Worm (Caenorhabditis elegans) whole organism, young adult: ENCODE data around the gene chil-24.

Experiments
- cebp-1 ChIP-seq, 2 experiments: fragments of 200-800 bp in 1 of 2; sonication (Bioruptor generic) in 1 of 2; sonication (generic microtip) in 1 of 2; IDR thresholded peaks in 1 of 2; optimal IDR thresholded peaks in 1 of 2; 2 replicates each; pipeline versions ENCODE4 v1.3.6 to Lab custom; 2017 to 2022; ENCODE audit warnings: missing compliant biosample characterization in 2 of 2, missing genetic modification characterization in 2 of 2, mild to moderate bottlenecking in 1 of 2, missing genetic modification reagents in 1 of 2, moderate library complexity in 1 of 2
- ets-4 ChIP-seq: fragments of 200-800 bp; sonication (Bioruptor generic); optimal IDR thresholded peaks from 2 replicates; lab custom pipeline; 2018; ENCODE audit warnings: mild to moderate bottlenecking, missing genetic modification characterization, missing compliant biosample characterization
- nfya-2 ChIP-seq: fragments of 200-800 bp; sonication (Bioruptor generic); IDR thresholded peaks from 2 replicates; pipeline ENCODE4 v1.3.6; 2022; ENCODE audit warnings: missing genetic modification reagents, missing genetic modification characterization, missing compliant biosample characterization
- tbp1 ChIP-seq: fragments of 200-800 bp; sonication (Bioruptor generic); optimal IDR thresholded peaks from 2 replicates; lab custom pipeline; 2018; ENCODE audit warnings: mild to moderate bottlenecking, missing genetic modification characterization, missing compliant biosample characterization

DNA sequence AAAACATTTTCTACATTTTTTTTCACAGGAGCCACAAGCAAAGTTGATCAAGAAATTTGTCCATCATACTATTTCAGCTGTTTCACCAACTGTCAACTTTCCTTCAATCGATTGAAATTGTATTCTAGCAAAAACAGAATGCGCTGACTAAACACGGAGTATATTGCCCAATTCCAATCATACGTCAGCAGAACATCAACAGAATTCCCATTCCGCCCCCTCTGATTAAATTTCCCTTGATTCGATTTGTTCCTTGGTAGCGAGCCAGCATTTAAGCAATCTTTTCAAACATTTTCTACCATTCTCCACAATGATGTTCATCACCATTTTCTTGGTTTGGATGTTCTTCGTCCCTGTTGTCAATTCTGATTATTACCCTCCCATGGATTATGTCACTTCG lies 16.9 kb downstream of the chil-24 start, which contains the start of gene T10D4.15:
- TF ChIP-seq tbp1 (GFP tag; lab: Kevin White, UChicago) (no peak), ets-4 (GFP tag; lab: Kevin White, UChicago) (no peak), cebp-1 (GFP tag; IDR thresholded peaks at IDR 0.05; lab: Robert Waterston, UW) (no peak), cebp-1 (tag; optimal IDR thresholded peaks at IDR 0.05; lab: Kevin White, UChicago) (no peak), nfya-2 (GFP tag; lab: Robert Waterston, UW) (no peak)
